Worm (Caenorhabditis elegans) whole organism, mixed stage, embryonic: ENCODE measurements around the gene nlp-7.

ENCODE experiments used
- M03D4.4 ChIP-seq: sonication (generic microtip); optimal IDR thresholded peaks from 2 replicates; lab custom pipeline; 2017; ENCODE audit warnings: mild to moderate bottlenecking, missing genetic modification characterization, missing compliant biosample characterization
- bed-3 ChIP-seq: fragments of 200-800 bp; sonication (Bioruptor generic); optimal IDR thresholded peaks from 3 replicates; lab custom pipeline; 2018; ENCODE audit warnings: mild to moderate bottlenecking, missing genetic modification characterization, moderate library complexity, missing compliant biosample characterization
- blmp-1 ChIP-seq: fragments of 150-350 bp; optimal IDR thresholded peaks from 2 replicates; lab custom pipeline; 2014; ENCODE audit warnings: missing biosample characterization, missing genetic modification characterization
- ceh-39 ChIP-seq: fragments of 150-350 bp; optimal IDR thresholded peaks from 2 replicates; lab custom pipeline; 2014; ENCODE audit warnings: missing biosample characterization, missing genetic modification characterization
- ceh-43 ChIP-seq: fragments of 200-800 bp; sonication (Bioruptor generic); optimal IDR thresholded peaks from 2 replicates; lab custom pipeline; 2018; ENCODE audit warnings: mild to moderate bottlenecking, missing genetic modification characterization, moderate library complexity, missing compliant biosample characterization
- ceh-83 ChIP-seq: fragments of 200-800 bp; sonication (Bioruptor generic); optimal IDR thresholded peaks from 2 replicates; lab custom pipeline; 2018; ENCODE audit warnings: mild to moderate bottlenecking, missing genetic modification characterization, missing compliant biosample characterization
- ces-1 ChIP-seq: fragments of 150-350 bp; optimal IDR thresholded peaks from 2 replicates; lab custom pipeline; 2014; ENCODE audit warnings: missing biosample characterization, missing genetic modification reagents, missing genetic modification characterization
- cnd-1 ChIP-seq: fragments of 200-800 bp; sonication (Bioruptor generic); optimal IDR thresholded peaks from 2 replicates; lab custom pipeline; 2018; ENCODE audit warnings: mild to moderate bottlenecking, missing genetic modification characterization, missing compliant biosample characterization
- drap-1 ChIP-seq: fragments of 200-800 bp; sonication (Bioruptor generic); optimal IDR thresholded peaks from 3 replicates; lab custom pipeline; 2018; ENCODE audit warnings: mild to moderate bottlenecking, missing genetic modification characterization, missing compliant biosample characterization
- elt-1 ChIP-seq: sonication (generic microtip); optimal IDR thresholded peaks from 2 replicates; lab custom pipeline; 2017; ENCODE audit warnings: missing genetic modification characterization, mild to moderate bottlenecking, missing compliant biosample characterization, antibody characterized with exemption, moderate library complexity, borderline replicate concordance; ENCODE audit not compliant: insufficient read depth
- elt-3 ChIP-seq: fragments of 150-350 bp; optimal IDR thresholded peaks from 2 replicates; lab custom pipeline; 2014; ENCODE audit warnings: missing biosample characterization, missing genetic modification characterization
- flh-1 ChIP-seq: fragments of 200-800 bp; sonication (Bioruptor generic); optimal IDR thresholded peaks from 2 replicates; lab custom pipeline; 2018; ENCODE audit warnings: mild to moderate bottlenecking, missing genetic modification characterization, moderate library complexity, missing compliant biosample characterization
- ham-2 ChIP-seq: fragments of 200-800 bp; sonication (Bioruptor generic); optimal IDR thresholded peaks from 2 replicates; lab custom pipeline; 2018; ENCODE audit warnings: mild to moderate bottlenecking, missing genetic modification characterization, missing compliant biosample characterization
- hlh-1 ChIP-seq: fragments of 150-350 bp; optimal IDR thresholded peaks from 2 replicates; lab custom pipeline; 2014; ENCODE audit warnings: missing biosample characterization, missing genetic modification reagents, missing genetic modification characterization
- lin-13 ChIP-seq: fragments of 150-350 bp; optimal IDR thresholded peaks from 2 replicates; lab custom pipeline; 2014; ENCODE audit warnings: missing biosample characterization, missing genetic modification characterization
- lin-32 ChIP-seq: fragments of 200-800 bp; sonication (Bioruptor generic); optimal IDR thresholded peaks from 2 replicates; lab custom pipeline; 2018; ENCODE audit warnings: mild to moderate bottlenecking, missing genetic modification characterization, missing compliant biosample characterization
- lsy-2 ChIP-seq: fragments of 150-350 bp; optimal IDR thresholded peaks from 2 replicates; lab custom pipeline; 2014; ENCODE audit warnings: missing biosample characterization, missing genetic modification characterization
- mab-5 ChIP-seq: fragments of 150-350 bp; optimal IDR thresholded peaks from 2 replicates; lab custom pipeline; 2014; ENCODE audit warnings: missing biosample characterization, missing genetic modification characterization
- mep-1 ChIP-seq: fragments of 150-350 bp; optimal IDR thresholded peaks from 2 replicates; lab custom pipeline; 2017; ENCODE audit warnings: missing biosample characterization, missing genetic modification reagents, missing genetic modification characterization, inconsistent platforms
- mls-2 ChIP-seq: sonication (generic microtip); optimal IDR thresholded peaks from 2 replicates; lab custom pipeline; 2016; ENCODE audit warnings: mild to moderate bottlenecking, missing genetic modification characterization, moderate library complexity, missing compliant biosample characterization
- nhr-2 ChIP-seq: fragments of 150-350 bp; optimal IDR thresholded peaks from 2 replicates; lab custom pipeline; 2014; ENCODE audit warnings: missing biosample characterization, missing genetic modification characterization
- nhr-237 ChIP-seq: fragments of 150-350 bp; optimal IDR thresholded peaks from 2 replicates; lab custom pipeline; 2014; ENCODE audit warnings: missing biosample characterization, missing genetic modification characterization
- nhr-28 ChIP-seq: fragments of 150-350 bp; optimal IDR thresholded peaks from 2 replicates; lab custom pipeline; 2014; ENCODE audit warnings: missing biosample characterization, missing genetic modification characterization
- nhr-76 ChIP-seq: sonication (generic microtip); optimal IDR thresholded peaks from 2 replicates; lab custom pipeline; 2017; ENCODE audit warnings: missing biosample characterization, missing genetic modification characterization
- pha-4 ChIP-seq: fragments of 150-350 bp; optimal IDR thresholded peaks from 2 replicates; lab custom pipeline; 2018; ENCODE audit warnings: missing biosample characterization, missing genetic modification reagents, missing genetic modification characterization
- sem-2 ChIP-seq: fragments of 200-800 bp; sonication (Bioruptor generic); optimal IDR thresholded peaks from 2 replicates; lab custom pipeline; 2018; ENCODE audit warnings: mild to moderate bottlenecking, missing genetic modification characterization, missing compliant biosample characterization
- snpc-4 ChIP-seq: fragments of 150-350 bp; optimal IDR thresholded peaks from 2 replicates; lab custom pipeline; 2014; ENCODE audit warnings: missing biosample characterization, missing genetic modification characterization
- sptf-1 ChIP-seq: sonication (generic microtip); optimal IDR thresholded peaks from 2 replicates; lab custom pipeline; 2017; ENCODE audit warnings: mild to moderate bottlenecking, missing genetic modification characterization, moderate library complexity, missing compliant biosample characterization
- tbx-8 ChIP-seq: fragments of 200-800 bp; sonication (Bioruptor generic); optimal IDR thresholded peaks from 2 replicates; lab custom pipeline; 2018; ENCODE audit warnings: mild to moderate bottlenecking, missing genetic modification characterization, moderate library complexity, missing compliant biosample characterization
- unc-120 ChIP-seq: sonication (generic microtip); optimal IDR thresholded peaks from 2 replicates; lab custom pipeline; 2017; ENCODE audit warnings: missing genetic modification characterization, missing compliant biosample characterization; ENCODE audit not compliant: poor library complexity, severe bottlenecking
- unc-39 ChIP-seq: fragments of 150-350 bp; optimal IDR thresholded peaks from 2 replicates; lab custom pipeline; 2014; ENCODE audit warnings: missing biosample characterization, missing genetic modification characterization
- zip-8 ChIP-seq: fragments of 150-350 bp; optimal IDR thresholded peaks from 2 replicates; lab custom pipeline; 2014; ENCODE audit warnings: missing biosample characterization, missing genetic modification characterization
- ztf-11 ChIP-seq: fragments of 150-350 bp; optimal IDR thresholded peaks from 2 replicates; lab custom pipeline; 2014; ENCODE audit warnings: missing biosample characterization, missing genetic modification characterization

Gene nlp-7

ce11 chrX:8592881-8593280 is at the start of gene nlp-7:
Gene nlp-7, plus strand, starts transcription at chrX:8593181.
- no peak for TF ChIP-seq ceh-39 (tag; lab: Kevin White, UChicago)
- no peak for TF ChIP-seq ztf-11 (tag; lab: Kevin White, UChicago)
- TF ChIP-seq ceh-43 (GFP tag; lab: Kevin White, UChicago) = no peak
- no peak for TF ChIP-seq unc-120 (tag; lab: Kevin White, UChicago)
- no peak for TF ChIP-seq pha-4 (tag; lab: Kevin White, UChicago)
- TF ChIP-seq sptf-1 (tag; lab: Kevin White, UChicago) = no peak
- no peak for TF ChIP-seq unc-39 (tag; lab: Kevin White, UChicago)
- no peak for TF ChIP-seq drap-1 (GFP tag; lab: Kevin White, UChicago)
- TF ChIP-seq lsy-2 (tag; lab: Kevin White, UChicago) = no peak
- TF ChIP-seq, all 35 proteins: peak for 0

DNA sequence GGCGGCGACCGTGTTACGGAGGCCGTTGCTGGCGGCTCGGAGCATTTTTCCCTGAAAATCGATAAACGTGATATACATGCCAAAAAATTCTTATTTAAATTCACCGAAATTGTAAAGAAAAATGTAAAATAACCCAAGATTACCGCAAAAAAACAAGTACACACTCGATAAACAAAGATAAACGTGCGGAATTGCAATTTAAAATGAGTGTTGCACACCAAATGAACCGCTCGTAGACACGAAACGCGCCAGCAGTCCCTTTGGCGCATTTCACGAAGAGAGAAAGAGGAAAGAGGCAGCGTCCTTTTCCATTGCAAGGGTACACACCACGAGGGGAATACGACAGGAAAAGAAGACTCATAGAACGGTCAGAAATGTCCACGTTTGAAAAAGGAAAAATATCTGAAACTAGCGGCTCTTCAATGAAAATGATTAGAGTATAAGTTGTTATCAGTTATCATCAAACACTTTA is 47.0 kb upstream of the nlp-7 start, which contains the start of gene sdha-1:
TSS of gene sdha-1 (minus strand) at position 51 of the 472 bp plus-strand sequence.
- TF ChIP-seq drap-1 (GFP tag; lab: Kevin White, UChicago) (peak; percentile 37), nhr-237 (tag; lab: Kevin White, UChicago) (peak; percentile 53), nhr-28 (no peak), unc-120 (tag; lab: Kevin White, UChicago) (peak; percentile 50), cnd-1 (tag; lab: Kevin White, UChicago) (peak; percentile 6), ceh-39 (tag; lab: Kevin White, UChicago) (peak; percentile 2), pha-4 (tag; lab: Kevin White, UChicago) (peak; percentile 54), mep-1 (tag; lab: Kevin White, UChicago) (peak; percentile 74), lsy-2 (tag; lab: Kevin White, UChicago) (no peak), ztf-11 (tag; lab: Kevin White, UChicago) (no peak), lin-13 (tag; lab: Kevin White, UChicago) (peak; percentile 71), nhr-76 (tag; lab: Kevin White, UChicago) (no peak), elt-1 (tag; lab: Kevin White, UChicago) (no peak), hlh-1 (tag; lab: Kevin White, UChicago) (peak; percentile 54), ceh-43 (GFP tag; lab: Kevin White, UChicago) (no peak)

DNA sequence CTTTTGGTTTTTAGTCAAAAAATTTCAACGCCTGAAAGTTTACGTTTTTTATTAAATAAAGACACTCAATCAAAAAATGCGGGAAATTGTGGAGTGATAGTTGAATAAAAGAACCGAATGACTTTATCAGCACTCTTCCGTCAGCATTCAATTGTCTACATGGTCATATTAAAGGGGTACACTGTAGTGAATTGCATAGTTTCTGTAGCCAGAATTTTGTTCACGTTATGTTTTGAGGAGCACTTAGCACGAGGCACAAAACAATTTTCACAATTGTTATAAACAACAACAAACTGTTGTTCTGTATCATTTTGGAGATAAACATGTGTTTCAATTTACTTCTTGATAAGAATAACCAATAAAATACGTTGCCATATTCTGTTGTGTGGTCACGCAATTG is 44.0 kb upstream of the nlp-7 start, which contains the start of gene D2021.4:
TSS of gene D2021.4 (minus strand) at position 48 of the 400 bp plus-strand sequence.
- no peak for TF ChIP-seq unc-39 (tag; lab: Kevin White, UChicago)
- TF ChIP-seq nhr-2 = no peak
- no peak for TF ChIP-seq M03D4.4 (tag; lab: Kevin White, UChicago)
- no peak for TF ChIP-seq elt-3 (tag; lab: Kevin White, UChicago)
- no peak for TF ChIP-seq blmp-1 (tag; lab: Kevin White, UChicago)
- TF ChIP-seq mep-1 (tag; lab: Kevin White, UChicago) = no peak
- no peak for TF ChIP-seq ceh-43 (GFP tag; lab: Kevin White, UChicago)
- no peak for TF ChIP-seq snpc-4 (tag; lab: Kevin White, UChicago)
- no peak for TF ChIP-seq sptf-1 (tag; lab: Kevin White, UChicago)
- TF ChIP-seq lin-13 (tag; lab: Kevin White, UChicago) = no peak
- TF ChIP-seq, all 35 proteins: peak for 0

DNA sequence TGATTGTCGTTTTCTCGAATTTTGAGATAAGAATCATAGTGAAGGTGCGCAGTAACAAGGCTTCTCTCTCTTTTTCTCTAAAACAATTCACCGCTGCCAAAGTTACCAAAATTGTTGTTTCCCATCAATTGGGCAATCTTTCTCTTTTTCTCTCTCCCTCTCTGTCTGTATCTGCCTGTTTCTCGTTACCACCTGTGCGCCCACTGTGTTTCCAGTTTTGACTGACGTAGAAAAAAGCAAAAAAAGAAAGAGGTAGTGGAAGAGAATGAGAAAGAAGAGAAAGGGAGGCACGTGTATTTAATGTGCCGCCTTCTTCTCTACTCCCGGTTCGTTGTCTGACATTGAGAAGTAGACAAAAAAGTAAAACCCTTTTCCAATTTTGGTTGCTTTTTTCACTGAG is 42.9 kb upstream of the nlp-7 start:
- TF ChIP-seq sptf-1 (tag; lab: Kevin White, UChicago) = no peak
- TF ChIP-seq ztf-11 (tag; lab: Kevin White, UChicago) = no peak
- TF ChIP-seq drap-1 (GFP tag; lab: Kevin White, UChicago) = no peak
- no peak for TF ChIP-seq unc-120 (tag; lab: Kevin White, UChicago)
- TF ChIP-seq snpc-4 (tag; lab: Kevin White, UChicago) = no peak
- TF ChIP-seq lsy-2 (tag; lab: Kevin White, UChicago) = no peak
- no peak for TF ChIP-seq elt-1 (tag; lab: Kevin White, UChicago)
- TF ChIP-seq ces-1 (GFP tag; lab: Kevin White, UChicago) = no peak
- no peak for TF ChIP-seq sem-2 (GFP tag; lab: Kevin White, UChicago)
- TF ChIP-seq, all 35 proteins: peak for 0

ce11 chrX:8551687-8552327 is 41.2 kb upstream of the nlp-7 start, which contains the start of gene dhhc-14:
Gene dhhc-14, plus strand, starts transcription at chrX:8552277.
- TF ChIP-seq lin-32 (GFP tag; lab: Kevin White, UChicago) = no peak
- TF ChIP-seq nhr-2 = no peak
- TF ChIP-seq snpc-4 (tag; lab: Kevin White, UChicago) = no peak
- TF ChIP-seq ceh-43 (GFP tag; lab: Kevin White, UChicago) = no peak
- TF ChIP-seq cnd-1 (tag; lab: Kevin White, UChicago) = peak; percentile 27
- TF ChIP-seq unc-120 (tag; lab: Kevin White, UChicago) = peak; percentile 26
- TF ChIP-seq mab-5 = no peak
- no peak for TF ChIP-seq elt-1 (tag; lab: Kevin White, UChicago)
- TF ChIP-seq ces-1 (GFP tag; lab: Kevin White, UChicago) = peak; percentile 73
- TF ChIP-seq flh-1 (GFP tag; lab: Kevin White, UChicago) = no peak
- TF ChIP-seq lin-13 (tag; lab: Kevin White, UChicago) = peak; percentile 75
- peak; percentile 32 for TF ChIP-seq ceh-39 (tag; lab: Kevin White, UChicago)
- no peak for TF ChIP-seq blmp-1 (tag; lab: Kevin White, UChicago)
- TF ChIP-seq bed-3 (GFP tag; lab: Kevin White, UChicago) = no peak
- TF ChIP-seq nhr-28 = no peak
- peak; percentile 26 for TF ChIP-seq mls-2 (tag; lab: Kevin White, UChicago)
- no peak for TF ChIP-seq ham-2 (GFP tag; lab: Kevin White, UChicago)
- TF ChIP-seq nhr-76 (tag; lab: Kevin White, UChicago) = no peak
- peak; percentile 50 for TF ChIP-seq lsy-2 (tag; lab: Kevin White, UChicago)
- no peak for TF ChIP-seq nhr-237 (tag; lab: Kevin White, UChicago)
- no peak for TF ChIP-seq zip-8
- TF ChIP-seq tbx-8 (GFP tag; lab: Kevin White, UChicago) = no peak
- peak; percentile 79 for TF ChIP-seq mep-1 (tag; lab: Kevin White, UChicago)
- no peak for TF ChIP-seq sem-2 (GFP tag; lab: Kevin White, UChicago)
- TF ChIP-seq ceh-83 (GFP tag; lab: Kevin White, UChicago) = no peak
- TF ChIP-seq ztf-11 (tag; lab: Kevin White, UChicago) = peak; percentile 9
- TF ChIP-seq elt-3 (tag; lab: Kevin White, UChicago) = no peak
